Worm (Caenorhabditis elegans): ENCODE measurements around the gene F25E2.3.

Gene F25E2.3

ce11 chrX:844649-845048 lies 31.7 kb upstream of the F25E2.3 start (continued):
- TF ChIP-seq hlh-4 (tag; optimal IDR thresholded peaks at IDR 0.05) (no peak), snu-23 (GFP tag; optimal IDR thresholded peaks at IDR 0.05) (peak; percentile 9), pax-3 (tag; optimal IDR thresholded peaks at IDR 0.05) (no peak), xbp-1 (tag; optimal IDR thresholded peaks at IDR 0.05) (no peak), lin-15B (tag; optimal IDR thresholded peaks at IDR 0.05) (no peak), snpc-4 (tag; optimal IDR thresholded peaks at IDR 0.05) (no peak), dsc-1 (tag; optimal IDR thresholded peaks at IDR 0.05) (peak; percentile 47), egl-13 (tag; optimal IDR thresholded peaks at IDR 0.05) (peak; percentile 71), hpl-2 (GFP tag; optimal IDR thresholded peaks at IDR 0.05) (no peak), lin-39 (tag; optimal IDR thresholded peaks at IDR 0.05) (no peak), ets-5 (GFP tag; IDR thresholded peaks at IDR 0.05) (no peak), zag-1 (tag; optimal IDR thresholded peaks at IDR 0.05) (no peak), irx-1 (tag; optimal IDR thresholded peaks at IDR 0.05) (no peak), unc-86 (tag; optimal IDR thresholded peaks at IDR 0.05) (peak; percentile 20), fkh-8 (tag; optimal IDR thresholded peaks at IDR 0.05) (peak; percentile 93), ztf-4 (tag; optimal IDR thresholded peaks at IDR 0.05) (no peak), Y116A8C.19 (tag; optimal IDR thresholded peaks at IDR 0.05; ENCODE audit: borderline replicate concordance) (no peak), ceh-82 (tag; optimal IDR thresholded peaks at IDR 0.05) (peak in 1 of 3 experiments; percentile 46), swsn-7 (tag; optimal IDR thresholded peaks at IDR 0.05) (peak; percentile 21), nhr-76 (tag; optimal IDR thresholded peaks at IDR 0.05) (no peak), fkh-10 (GFP tag; optimal IDR thresholded peaks at IDR 0.05) (peak; percentile 45), lir-3 (tag; optimal IDR thresholded peaks at IDR 0.05; ENCODE audit: poor library complexity) (no peak), ceh-63 (GFP tag; optimal IDR thresholded peaks at IDR 0.05) (no peak), nhr-90 (tag; optimal IDR thresholded peaks at IDR 0.05; ENCODE audit: poor library complexity) (no peak)

- no peak for TF ChIP-seq mab-9 (GFP tag; IDR thresholded peaks at IDR 0.05)
- TF ChIP-seq nhr-11 (tag; optimal IDR thresholded peaks at IDR 0.05), result no peak
- no peak for TF ChIP-seq elt-2 (tag; optimal IDR thresholded peaks at IDR 0.05)
- TF ChIP-seq ztf-11 (tag; optimal IDR thresholded peaks at IDR 0.05), result no peak
- TF ChIP-seq unc-130 (tag; optimal IDR thresholded peaks at IDR 0.05), result no peak
- no peak for TF ChIP-seq unc-30 (tag; optimal IDR thresholded peaks at IDR 0.05)
- TF ChIP-seq nhr-77 (tag; optimal IDR thresholded peaks at IDR 0.05), result no peak
These were observed 28.4 kb upstream of the F25E2.3 start, which contains the start of gene F39H12.3 for ce11 chrX:841393-841792. F39H12.3 (minus strand) TSS chrX:841493.

- TF ChIP-seq efl-1 (optimal IDR thresholded peaks at IDR 0.05), result no peak
- peak in 1 of 2 experiments; percentile 63 for TF ChIP-seq efl-1 (GFP tag; optimal IDR thresholded peaks at IDR 0.05 in 1 of 2)
- no peak for TF ChIP-seq snu-23 (GFP tag; optimal IDR thresholded peaks at IDR 0.05)
These were observed 21.5 kb upstream of the F25E2.3 start, which contains the start of gene F39H12.1 for ce11 chrX:834478-834877. F39H12.1 (plus strand) TSS chrX:834778.

DNA sequence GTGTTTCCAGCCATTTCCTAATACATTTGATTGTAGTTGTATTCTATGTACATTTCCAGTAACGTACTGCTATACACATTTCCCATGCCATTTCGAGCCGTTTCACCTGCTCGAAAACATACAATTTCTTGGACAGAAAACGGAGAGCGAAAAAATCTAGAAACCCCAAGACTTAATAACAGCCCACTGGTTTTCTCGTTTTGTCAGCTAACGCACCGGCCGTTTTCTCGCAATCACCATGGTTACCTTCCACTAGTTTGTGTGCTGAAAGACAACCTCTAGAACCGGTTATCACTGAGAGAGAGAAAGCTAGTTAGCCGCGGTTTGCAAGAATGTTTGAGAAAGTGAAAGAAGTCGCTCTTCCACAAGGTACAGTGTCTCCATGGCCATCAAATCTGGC lies 17.2 kb upstream of the F25E2.3 start:
- TF ChIP-seq efl-3 (GFP tag; optimal IDR thresholded peaks at IDR 0.05), result no peak
- TF ChIP-seq ztf-11 (tag; optimal IDR thresholded peaks at IDR 0.05), result no peak
- TF ChIP-seq fkh-8 (tag; optimal IDR thresholded peaks at IDR 0.05), result peak; percentile 61

ce11 chrX:828603-829002 lies 15.6 kb upstream of the F25E2.3 start, which contains the start of gene wdr-54:
wdr-54 (plus strand) TSS chrX:828903.
- no peak for TF ChIP-seq nhr-71 (tag; optimal IDR thresholded peaks at IDR 0.05)
- TF ChIP-seq mab-9 (GFP tag; IDR thresholded peaks at IDR 0.05), result no peak
- no peak for TF ChIP-seq ets-5 (GFP tag; IDR thresholded peaks at IDR 0.05)
- TF ChIP-seq ceh-63 (GFP tag; optimal IDR thresholded peaks at IDR 0.05), result no peak
- TF ChIP-seq nhr-90 (tag; optimal IDR thresholded peaks at IDR 0.05; ENCODE audit: poor library complexity), result no peak
- TF ChIP-seq unc-98 (GFP tag; IDR thresholded peaks at IDR 0.05), result no peak
- TF ChIP-seq nhr-237 (tag; optimal IDR thresholded peaks at IDR 0.05), result no peak
- no peak for TF ChIP-seq unc-86 (tag; optimal IDR thresholded peaks at IDR 0.05)
- TF ChIP-seq nhr-85 (tag), result no peak
- no peak for TF ChIP-seq sox-4 (tag; optimal IDR thresholded peaks at IDR 0.05)
- TF ChIP-seq lin-39 (tag; optimal IDR thresholded peaks at IDR 0.05), result no peak
- TF ChIP-seq pax-3 (tag; optimal IDR thresholded peaks at IDR 0.05), result no peak
- TF ChIP-seq jun-1 (tag; optimal IDR thresholded peaks at IDR 0.05), result no peak
- TF ChIP-seq zag-1 (tag; optimal IDR thresholded peaks at IDR 0.05), result no peak
- TF ChIP-seq isw-1 (GFP tag; IDR thresholded peaks at IDR 0.05), result no peak
- no peak for TF ChIP-seq grh-1 (GFP tag; IDR thresholded peaks at IDR 0.05)
- TF ChIP-seq sptf-1 (tag; optimal IDR thresholded peaks at IDR 0.05), result no peak
- TF ChIP-seq ceh-8 (GFP tag; optimal IDR thresholded peaks at IDR 0.05), result no peak
- TF ChIP-seq irx-1 (tag; optimal IDR thresholded peaks at IDR 0.05), result no peak
- no peak for TF ChIP-seq lir-3 (tag; optimal IDR thresholded peaks at IDR 0.05; ENCODE audit: poor library complexity)

All from whole organism, L1 larva.